Worm (Caenorhabditis elegans) whole organism, late embryonic: ENCODE data around the gene nas-11.

Source experiments
- C08G9.2 ChIP-seq: sonication (generic microtip); optimal IDR thresholded peaks from 2 replicates; lab custom pipeline; 2016; ENCODE audit warnings: mild to moderate bottlenecking, missing genetic modification characterization, moderate library complexity, missing compliant biosample characterization
- C38D4.7 ChIP-seq: fragments of 200-800 bp; sonication (Bioruptor generic); optimal IDR thresholded peaks from 2 replicates; lab custom pipeline; 2018; ENCODE audit warnings: mild to moderate bottlenecking, missing genetic modification characterization, moderate library complexity, missing compliant biosample characterization
- F13H6.1 ChIP-seq: sonication (generic microtip); optimal IDR thresholded peaks from 2 replicates; lab custom pipeline; 2016; ENCODE audit warnings: missing genetic modification characterization, missing compliant biosample characterization
- ahr-1 ChIP-seq: sonication (generic microtip); optimal IDR thresholded peaks from 2 replicates; lab custom pipeline; 2016; ENCODE audit warnings: missing genetic modification characterization, missing compliant biosample characterization
- ama-1 ChIP-seq: fragments of 150-350 bp; optimal IDR thresholded peaks from 2 replicates; lab custom pipeline; 2014
- ceh-14 ChIP-seq: sonication (generic microtip); optimal IDR thresholded peaks from 2 replicates; lab custom pipeline; 2016; ENCODE audit warnings: missing genotype, missing genetic modification characterization, missing compliant biosample characterization
- ceh-18 ChIP-seq: sonication (generic microtip); optimal IDR thresholded peaks from 2 replicates; lab custom pipeline; 2016; ENCODE audit warnings: missing genetic modification characterization, missing compliant biosample characterization
- ceh-19 ChIP-seq: fragments of 200-800 bp; sonication (Bioruptor generic); optimal IDR thresholded peaks from 2 replicates; lab custom pipeline; 2018; ENCODE audit warnings: mild to moderate bottlenecking, missing genetic modification characterization, missing compliant biosample characterization
- ceh-2 ChIP-seq: sonication (generic microtip); optimal IDR thresholded peaks from 2 replicates; lab custom pipeline; 2016; ENCODE audit warnings: missing genotype, missing genetic modification characterization, missing compliant biosample characterization
- ceh-30 ChIP-seq: fragments of 150-350 bp; optimal IDR thresholded peaks from 2 replicates; lab custom pipeline; 2014; ENCODE audit warnings: missing biosample characterization, missing genetic modification characterization
- ceh-31 ChIP-seq: sonication (generic microtip); optimal IDR thresholded peaks from 2 replicates; lab custom pipeline; 2016; ENCODE audit warnings: missing genetic modification characterization, missing compliant biosample characterization
- ceh-6 ChIP-seq: fragments of 200-800 bp; sonication (Bioruptor generic); optimal IDR thresholded peaks from 2 replicates; lab custom pipeline; 2018; ENCODE audit warnings: mild to moderate bottlenecking, missing genetic modification characterization, missing compliant biosample characterization
- ceh-9 ChIP-seq: sonication (generic microtip); optimal IDR thresholded peaks from 2 replicates; lab custom pipeline; 2016; ENCODE audit warnings: mild to moderate bottlenecking, missing genetic modification characterization, inconsistent platforms, missing compliant biosample characterization
- che-1 ChIP-seq: sonication (generic microtip); optimal IDR thresholded peaks from 2 replicates; lab custom pipeline; 2016; ENCODE audit warnings: mild to moderate bottlenecking, missing genetic modification characterization, missing compliant biosample characterization
- dve-1 ChIP-seq: sonication (generic microtip); optimal IDR thresholded peaks from 2 replicates; lab custom pipeline; 2017; ENCODE audit warnings: antibody characterized with exemption, mild to moderate bottlenecking, missing genetic modification characterization, missing compliant biosample characterization
- elt-2 ChIP-seq: sonication (generic microtip); optimal IDR thresholded peaks from 2 replicates; lab custom pipeline; 2016; ENCODE audit warnings: missing genetic modification reagents, missing genetic modification characterization, missing compliant biosample characterization
- ets-4 ChIP-seq: sonication (generic microtip); optimal IDR thresholded peaks from 2 replicates; lab custom pipeline; 2016; ENCODE audit warnings: missing genetic modification characterization, missing compliant biosample characterization
- fkh-6 ChIP-seq: sonication (generic microtip); optimal IDR thresholded peaks from 2 replicates; lab custom pipeline; 2016; ENCODE audit warnings: missing genetic modification characterization, missing compliant biosample characterization
- gmeb-2 ChIP-seq: sonication (generic microtip); optimal IDR thresholded peaks from 2 replicates; lab custom pipeline; 2016; ENCODE audit warnings: missing genetic modification characterization, inconsistent platforms, missing compliant biosample characterization
- hlh-30 ChIP-seq: sonication (generic microtip); optimal IDR thresholded peaks from 2 replicates; lab custom pipeline; 2017; ENCODE audit warnings: antibody characterized with exemption, missing genetic modification characterization, missing compliant biosample characterization; ENCODE audit not compliant: insufficient read depth
- hlh-6 ChIP-seq: sonication (generic microtip); optimal IDR thresholded peaks from 2 replicates; lab custom pipeline; 2016; ENCODE audit warnings: missing genotype, missing genetic modification characterization, missing compliant biosample characterization
- hlh-8 ChIP-seq: sonication (generic microtip); optimal IDR thresholded peaks from 2 replicates; lab custom pipeline; 2016; ENCODE audit warnings: missing genotype, missing genetic modification characterization, missing compliant biosample characterization
- lin-11 ChIP-seq: fragments of 200-800 bp; sonication (Bioruptor generic); optimal IDR thresholded peaks from 2 replicates; lab custom pipeline; 2018; ENCODE audit warnings: mild to moderate bottlenecking, missing genetic modification characterization, missing compliant biosample characterization
- nfya-1 ChIP-seq: sonication (generic microtip); optimal IDR thresholded peaks from 2 replicates; lab custom pipeline; 2017; ENCODE audit warnings: missing genetic modification characterization, mild to moderate bottlenecking, missing compliant biosample characterization, antibody characterized with exemption, moderate library complexity
- pag-3 ChIP-seq: sonication (generic microtip); optimal IDR thresholded peaks from 2 replicates; lab custom pipeline; 2016; ENCODE audit warnings: missing compliant biosample characterization, missing genetic modification characterization, borderline replicate concordance
- pha-2 ChIP-seq: sonication (generic microtip); optimal IDR thresholded peaks from 2 replicates; lab custom pipeline; 2017; ENCODE audit warnings: mild to moderate bottlenecking, missing genetic modification characterization, missing compliant biosample characterization
- pqm-1 ChIP-seq: sonication (generic microtip); optimal IDR thresholded peaks from 2 replicates; lab custom pipeline; 2016; ENCODE audit warnings: missing genetic modification characterization, missing compliant biosample characterization
- pros-1 ChIP-seq: fragments of 150-350 bp; optimal IDR thresholded peaks from 2 replicates; lab custom pipeline; 2014; ENCODE audit warnings: missing biosample characterization, missing genetic modification reagents, missing genetic modification characterization
- ref-2 ChIP-seq: sonication (generic microtip); optimal IDR thresholded peaks from 2 replicates; lab custom pipeline; 2016; ENCODE audit warnings: missing genetic modification characterization, missing compliant biosample characterization
- rnt-1 ChIP-seq: sonication (generic microtip); optimal IDR thresholded peaks from 2 replicates; lab custom pipeline; 2016; ENCODE audit warnings: missing genetic modification characterization, missing compliant biosample characterization
- sox-2 ChIP-seq: fragments of 200-800 bp; sonication (Bioruptor generic); IDR thresholded peaks from 2 replicates; pipeline ENCODE4 v1.3.6; 2022; ENCODE audit warnings: missing genetic modification reagents, missing genetic modification characterization, missing compliant biosample characterization
- tbx-2 ChIP-seq: sonication (generic microtip); optimal IDR thresholded peaks from 2 replicates; lab custom pipeline; 2016; ENCODE audit warnings: missing genetic modification characterization, missing compliant biosample characterization
- unc-3 ChIP-seq, 2 experiments: fragments of 200-800 bp in 1 of 2; sonication (Bioruptor generic) in 1 of 2; sonication (generic microtip) in 1 of 2; conservative IDR thresholded peaks in 1 of 2; optimal IDR thresholded peaks in 1 of 2; 2 replicates each; pipeline versions ENCODE4 v1.3.6 to Lab custom; 2016 to 2022; ENCODE audit warnings: missing compliant biosample characterization in 2 of 2, missing genetic modification characterization in 2 of 2, missing genetic modification reagents in 1 of 2
- unc-42 ChIP-seq: sonication (generic microtip); optimal IDR thresholded peaks from 2 replicates; lab custom pipeline; 2016; ENCODE audit warnings: missing genotype, missing genetic modification characterization, missing compliant biosample characterization
- unc-55 ChIP-seq: sonication (generic microtip); optimal IDR thresholded peaks from 2 replicates; lab custom pipeline; 2017; ENCODE audit warnings: missing biosample characterization, missing genetic modification reagents, missing genetic modification characterization
- zip-5 ChIP-seq: sonication (generic microtip); optimal IDR thresholded peaks from 2 replicates; lab custom pipeline; 2016; ENCODE audit warnings: missing genetic modification characterization, missing compliant biosample characterization

nas-11 gene

DNA sequence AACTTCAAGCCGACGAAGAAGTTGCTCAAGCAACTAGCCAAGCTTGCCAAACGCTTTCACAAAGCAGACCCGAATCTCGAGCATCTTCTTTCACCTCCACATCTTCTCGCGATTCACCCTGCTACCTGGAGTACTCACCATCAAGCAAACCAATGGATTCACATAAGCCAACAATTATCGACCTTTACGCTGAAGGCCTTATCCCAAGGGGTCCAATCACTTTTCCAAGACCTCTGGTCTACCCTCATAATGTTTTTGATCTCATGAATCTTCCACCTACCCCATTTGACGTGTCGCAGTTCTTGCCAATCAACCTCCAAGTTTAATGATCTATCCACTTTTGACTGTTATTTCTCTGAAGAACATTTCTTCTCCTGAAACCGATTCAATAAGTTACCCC lies 30.0 kb downstream of the nas-11 start:
- TF ChIP-seq ref-2 (tag; lab: Kevin White, UChicago) (no peak), ceh-14 (tag; lab: Kevin White, UChicago) (no peak), ceh-6 (no peak), unc-3 (GFP tag; conservative IDR thresholded peaks at IDR 0.05; lab: Robert Waterston, UW) (no peak), unc-3 (tag; optimal IDR thresholded peaks at IDR 0.05; lab: Kevin White, UChicago) (no peak), C08G9.2 (no peak), zip-5 (no peak), pha-2 (no peak), lin-11 (tag; lab: Kevin White, UChicago) (no peak), gmeb-2 (tag; lab: Kevin White, UChicago) (no peak), ceh-2 (tag; lab: Kevin White, UChicago) (no peak), ets-4 (tag; lab: Kevin White, UChicago) (no peak), pros-1 (tag; lab: Kevin White, UChicago) (no peak), C38D4.7 (GFP tag; lab: Kevin White, UChicago) (no peak), ceh-31 (tag; lab: Kevin White, UChicago) (no peak), ceh-30 (no peak)

DNA sequence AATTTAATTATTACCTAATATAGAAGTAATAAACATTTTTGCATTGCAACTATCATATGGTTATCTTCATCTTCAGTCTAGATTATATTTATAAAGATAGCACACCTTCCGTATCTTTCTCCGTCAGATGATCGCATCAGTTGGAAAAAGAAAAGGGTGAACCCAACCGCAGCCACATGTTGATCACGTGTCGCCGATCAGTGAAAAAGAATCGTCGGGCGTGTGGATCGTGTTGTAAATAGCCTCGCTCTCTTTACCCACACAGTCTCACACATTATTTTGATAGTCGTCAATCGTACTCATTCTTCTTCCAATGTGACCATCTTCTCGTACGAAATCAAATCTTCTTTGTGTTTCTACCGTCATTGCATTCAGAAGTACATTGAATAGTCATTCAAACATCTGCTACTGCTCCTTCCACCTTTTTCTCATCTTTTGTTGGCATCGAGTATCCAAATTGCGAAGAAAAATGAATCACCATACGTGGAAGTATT lies 30.5 kb downstream of the nas-11 start:
- TF ChIP-seq dve-1 (tag; lab: Kevin White, UChicago) (no peak), ceh-9 (tag; lab: Kevin White, UChicago) (no peak), unc-55 (GFP tag; lab: Kevin White, UChicago) (peak; percentile 64), nfya-1 (tag; lab: Kevin White, UChicago) (peak; percentile 43), elt-2 (tag; lab: Kevin White, UChicago) (peak; percentile 93), hlh-8 (tag; lab: Kevin White, UChicago) (peak; percentile 3), C08G9.2 (no peak), ceh-30 (no peak), tbx-2 (tag; lab: Kevin White, UChicago) (peak; percentile 32), hlh-6 (tag; lab: Kevin White, UChicago) (no peak), fkh-6 (tag; lab: Kevin White, UChicago) (no peak), hlh-30 (tag; lab: Kevin White, UChicago) (peak; percentile 89), ref-2 (tag; lab: Kevin White, UChicago) (peak; percentile 41), sox-2 (GFP tag; lab: Robert Waterston, UW) (no peak), pqm-1 (peak; percentile 46), rnt-1 (tag; lab: Kevin White, UChicago) (peak; percentile 94), F13H6.1 (peak; percentile 18), ceh-2 (tag; lab: Kevin White, UChicago) (no peak), ceh-18 (tag; lab: Kevin White, UChicago) (peak; percentile 74), ama-1 (lab: Kevin White, UChicago) (peak; percentile 38)

DNA sequence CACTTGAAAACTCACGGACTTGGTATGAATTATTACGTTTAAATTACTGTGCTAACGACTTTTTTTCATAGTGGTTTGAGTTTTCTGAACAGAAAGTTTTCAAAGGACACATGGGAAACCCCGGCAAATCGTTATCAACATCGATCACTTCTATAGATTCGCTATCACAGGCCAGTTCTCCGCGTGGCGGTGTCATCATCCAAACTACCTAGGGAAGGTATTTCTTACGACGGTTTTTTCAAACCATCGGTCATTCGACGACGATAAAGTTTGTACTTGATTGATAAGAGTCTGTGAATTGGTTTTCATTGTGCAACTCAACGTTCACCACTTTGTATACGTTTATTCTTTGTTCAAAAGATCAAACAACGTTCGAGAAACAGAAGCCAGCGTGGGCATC lies 31.2 kb downstream of the nas-11 start:
- TF ChIP-seq ceh-2 (tag; lab: Kevin White, UChicago) (no peak), ceh-30 (no peak), ama-1 (lab: Kevin White, UChicago) (no peak), elt-2 (tag; lab: Kevin White, UChicago) (peak; percentile 83), fkh-6 (tag; lab: Kevin White, UChicago) (no peak), ahr-1 (no peak), che-1 (tag; lab: Kevin White, UChicago) (no peak)

DNA sequence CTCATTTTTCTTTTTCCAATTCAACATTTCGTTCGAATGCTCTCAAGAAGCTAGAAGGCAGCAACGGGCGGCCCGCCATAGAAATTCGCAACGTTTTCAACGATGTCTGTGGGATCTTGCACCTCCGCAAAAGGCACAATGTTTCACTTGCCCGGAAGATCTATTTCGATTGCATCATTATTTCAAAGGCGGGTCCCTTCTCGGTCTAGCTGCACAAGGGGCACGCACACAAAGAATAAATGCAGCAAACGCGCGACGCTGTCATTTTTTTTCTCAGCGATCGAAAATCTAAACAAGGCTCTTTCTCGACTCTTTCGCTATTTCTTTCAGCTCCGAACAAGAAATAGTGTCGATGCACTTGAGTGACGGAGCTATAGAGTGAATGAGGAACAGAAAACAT lies 31.6 kb downstream of the nas-11 start:
- TF ChIP-seq pag-3 (no peak), ceh-19 (GFP tag; lab: Kevin White, UChicago) (peak; percentile 5), unc-42 (tag; lab: Kevin White, UChicago) (peak; percentile 63), ama-1 (lab: Kevin White, UChicago) (no peak), fkh-6 (tag; lab: Kevin White, UChicago) (no peak)
